Worm (Caenorhabditis elegans): ENCODE measurements around the gene sam-10.

The sam-10 gene

DNA sequence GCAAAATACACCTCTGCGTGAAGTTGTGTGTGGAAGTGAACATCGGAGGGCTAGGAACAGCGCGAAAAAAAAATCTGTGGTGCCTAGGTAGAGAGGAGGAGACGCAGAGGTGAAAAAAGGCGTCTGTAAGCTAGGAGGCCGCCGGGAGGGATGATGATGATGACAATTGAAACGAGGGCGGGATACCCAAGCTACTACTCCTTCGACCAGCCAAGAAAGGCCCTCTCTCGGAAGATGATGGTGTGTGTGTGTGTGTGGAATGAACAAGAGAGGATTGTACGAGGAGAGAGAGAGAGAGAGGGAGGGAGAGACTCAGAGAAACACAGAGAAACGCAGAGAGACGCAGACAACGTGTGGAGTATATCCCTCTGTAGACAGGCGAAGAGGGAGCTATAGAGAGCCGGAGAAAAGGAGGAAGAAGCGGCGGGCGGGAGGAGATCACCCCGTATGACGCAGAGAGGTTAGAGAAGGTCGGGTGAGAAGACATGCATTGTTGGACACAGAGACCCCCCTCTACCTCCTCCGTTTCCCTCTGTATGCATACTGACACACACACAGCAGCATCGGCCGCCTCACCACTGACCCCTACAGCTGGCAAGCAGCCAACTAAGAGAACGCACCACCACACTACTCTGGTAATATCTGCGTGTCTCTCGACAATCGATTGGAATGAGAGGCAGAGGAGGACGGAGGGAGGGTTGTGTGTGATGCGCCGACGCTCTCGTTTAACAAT lies 4.8 kb upstream of the sam-10 start (continued):
- TF ChIP-seq pha-4 (GFP tag; IDR thresholded peaks at IDR 0.05) (peak; percentile 82), pha-4 (tag; optimal IDR thresholded peaks at IDR 0.05) (no peak), daf-19 (GFP tag; conservative IDR thresholded peaks at IDR 0.05) (no peak), fkh-10 (GFP tag; optimal IDR thresholded peaks at IDR 0.05) (peak; percentile 73), mdt-29 (GFP tag; IDR thresholded peaks at IDR 0.05) (no peak), cey-2 (tag; optimal IDR thresholded peaks at IDR 0.05; ENCODE audit: borderline replicate concordance, insufficient read depth) (no peak), tag-97 (GFP tag; IDR thresholded peaks at IDR 0.05) (no peak), dmd-9 (GFP tag; IDR thresholded peaks at IDR 0.05) (no peak), jun-1 (tag; optimal IDR thresholded peaks at IDR 0.05) (no peak), daf-8 (GFP tag; IDR thresholded peaks at IDR 0.05) (no peak), nhr-111 (GFP tag; optimal IDR thresholded peaks at IDR 0.05) (peak; percentile 26), Y105C5A.15 (GFP tag; IDR thresholded peaks at IDR 0.05) (no peak), unc-39 (tag; optimal IDR thresholded peaks at IDR 0.05) (no peak), mxl-2 (GFP tag; conservative IDR thresholded peaks at IDR 0.05) (no peak), snpc-4 (tag; optimal IDR thresholded peaks at IDR 0.05) (no peak), zip-11 (GFP tag; IDR thresholded peaks at IDR 0.05) (no peak), hmg-1.1 (GFP tag; IDR thresholded peaks at IDR 0.05) (peak; percentile 93), mes-2 (tag; optimal IDR thresholded peaks at IDR 0.05; ENCODE audit: poor library complexity, severe bottlenecking) (peak; percentile 51), T26A8.4 (GFP tag; IDR thresholded peaks at IDR 0.05) (peak; percentile 69; the same call in 1 of the 2 replicates), nhr-11 (tag; optimal IDR thresholded peaks at IDR 0.05) (peak; percentile 81), nhr-102 (tag; optimal IDR thresholded peaks at IDR 0.05) (peak; percentile 56), ceh-28 (tag; optimal IDR thresholded peaks at IDR 0.05) (peak; percentile 84), spr-1 (tag; optimal IDR thresholded peaks at IDR 0.05) (peak; percentile 78), lin-1 (GFP tag; IDR thresholded peaks at IDR 0.05) (peak; percentile 26; the same call in 1 of the 2 replicates), ztf-7 (tag; optimal IDR thresholded peaks at IDR 0.05) (no peak), unc-130 (GFP tag; optimal IDR thresholded peaks at IDR 0.05) (no peak), Y5F2A.4 (GFP tag; optimal IDR thresholded peaks at IDR 0.05) (no peak), zip-2 (tag; optimal IDR thresholded peaks at IDR 0.05) (no peak), lsy-2 (tag; optimal IDR thresholded peaks at IDR 0.05) (peak; percentile 76 to 77), D1046.2 (GFP tag; IDR thresholded peaks at IDR 0.05) (no peak), nhr-25 (tag; optimal IDR thresholded peaks at IDR 0.05; ENCODE audit: borderline replicate concordance, insufficient read depth) (peak; percentile 51), lin-29 (GFP tag; IDR thresholded peaks at IDR 0.05) (no peak), nhr-77 (tag; optimal IDR thresholded peaks at IDR 0.05) (no peak), mdl-1 (tag; optimal IDR thresholded peaks at IDR 0.05) (peak; percentile 60 to 82), nhr-42 (GFP tag; IDR thresholded peaks at IDR 0.05) (no peak), saeg-2 (GFP tag; IDR thresholded peaks at IDR 0.05) (no peak), nhr-6 (tag; optimal IDR thresholded peaks at IDR 0.05) (peak; percentile 35), F37D6.2 (tag; optimal IDR thresholded peaks at IDR 0.05) (peak; percentile 81), aha-1 (tag) (peak; percentile 99), ceh-20 (GFP tag; IDR thresholded peaks at IDR 0.05) (peak; percentile 77), ces-1 (GFP tag; optimal IDR thresholded peaks at IDR 0.05) (no peak), set-16 (GFP tag; IDR thresholded peaks at IDR 0.05) (peak; percentile 91), unc-62 (GFP tag; optimal IDR thresholded peaks at IDR 0.05 in 1 of 2) (peak in 1 of 2 experiments; percentile 99), unc-62 (tag; optimal IDR thresholded peaks at IDR 0.05) (no peak), skn-1 (tag; optimal IDR thresholded peaks at IDR 0.05) (no peak), mep-1 (tag; optimal IDR thresholded peaks at IDR 0.05) (peak; percentile 93), vab-7 (GFP tag; IDR thresholded peaks at IDR 0.05) (no peak), nhr-10 (tag; optimal IDR thresholded peaks at IDR 0.05) (peak; percentile 29), nhr-76 (tag; optimal IDR thresholded peaks at IDR 0.05) (no peak), ceh-62 (tag; optimal IDR thresholded peaks at IDR 0.05) (no peak), lin-15B (tag; optimal IDR thresholded peaks at IDR 0.05) (no peak)
